Worm (Caenorhabditis elegans) whole organism, L2 larva: ENCODE results near the gene srd-70.
A peak's percentile ranks its signal among the peaks of the same experiment; 100 is the strongest.

ENCODE experiments used
- C34F6.9 ChIP-seq: fragments of 150-350 bp; optimal IDR thresholded peaks from 2 replicates; lab custom pipeline; 2014; ENCODE audit warnings: missing biosample characterization, missing genetic modification characterization
- F13H6.1 ChIP-seq: sonication (generic microtip); optimal IDR thresholded peaks from 2 replicates; lab custom pipeline; 2016; ENCODE audit warnings: missing genetic modification characterization, missing compliant biosample characterization
- Y55F3AM.14 ChIP-seq: fragments of 200-800 bp; sonication (Bioruptor generic); optimal IDR thresholded peaks from 2 replicates; lab custom pipeline; 2018; ENCODE audit warnings: mild to moderate bottlenecking, missing genetic modification characterization, missing compliant biosample characterization
- alr-1 ChIP-seq: fragments of 150-350 bp; optimal IDR thresholded peaks from 2 replicates; lab custom pipeline; 2014; ENCODE audit warnings: missing biosample characterization, missing genetic modification characterization
- aly-2 ChIP-seq: fragments of 150-350 bp; optimal IDR thresholded peaks from 2 replicates; lab custom pipeline; 2014; ENCODE audit warnings: missing biosample characterization, missing genetic modification characterization
- ceh-16 ChIP-seq: fragments of 150-350 bp; optimal IDR thresholded peaks from 2 replicates; lab custom pipeline; 2014; ENCODE audit warnings: missing biosample characterization, missing genetic modification characterization
- crh-2 ChIP-seq: sonication (generic microtip); optimal IDR thresholded peaks from 2 replicates; lab custom pipeline; 2017; ENCODE audit warnings: missing biosample characterization, missing genetic modification characterization
- dmd-4 ChIP-seq: sonication (generic microtip); optimal IDR thresholded peaks from 2 replicates; lab custom pipeline; 2017; ENCODE audit warnings: missing biosample characterization, missing genetic modification characterization
- elt-1 ChIP-seq: fragments of 150-350 bp; optimal IDR thresholded peaks from 2 replicates; lab custom pipeline; 2014; ENCODE audit warnings: missing biosample characterization, missing genetic modification characterization
- elt-3 ChIP-seq: sonication (generic microtip); optimal IDR thresholded peaks from 2 replicates; lab custom pipeline; 2017; ENCODE audit warnings: missing biosample characterization, missing genetic modification characterization
- fos-1 ChIP-seq: fragments of 150-350 bp; optimal IDR thresholded peaks from 2 replicates; lab custom pipeline; 2014; ENCODE audit warnings: missing biosample characterization, missing genetic modification characterization
- gmeb-1 ChIP-seq: fragments of 150-350 bp; optimal IDR thresholded peaks from 2 replicates; lab custom pipeline; 2014; ENCODE audit warnings: missing biosample characterization, missing genetic modification characterization
- lin-13 ChIP-seq: fragments of 150-350 bp; optimal IDR thresholded peaks from 2 replicates; lab custom pipeline; 2014; ENCODE audit warnings: missing biosample characterization, missing genetic modification reagents, missing genetic modification characterization
- lsy-2 ChIP-seq, 2 experiments: fragments of 150-350 bp in 1 of 2; sonication (generic microtip) in 1 of 2; optimal IDR thresholded peaks; 2 replicates each; lab custom pipeline; 2014 to 2017; ENCODE audit warnings: missing biosample characterization in 2 of 2, missing genetic modification characterization in 2 of 2
- mbf-1 ChIP-seq: sonication (generic microtip); optimal IDR thresholded peaks from 2 replicates; lab custom pipeline; 2017; ENCODE audit warnings: missing biosample characterization, missing genetic modification characterization
- mdl-1 ChIP-seq, 2 experiments: fragments of 150-350 bp in 1 of 2; sonication (generic microtip) in 1 of 2; optimal IDR thresholded peaks; 2 replicates each; lab custom pipeline; 2017; ENCODE audit warnings: missing biosample characterization in 2 of 2, missing genetic modification characterization in 2 of 2
- nhr-11 ChIP-seq: fragments of 150-350 bp; optimal IDR thresholded peaks from 2 replicates; lab custom pipeline; 2014; ENCODE audit warnings: missing biosample characterization, missing genetic modification characterization
- nhr-129 ChIP-seq: fragments of 150-350 bp; optimal IDR thresholded peaks from 2 replicates; lab custom pipeline; 2014; ENCODE audit warnings: missing biosample characterization, missing genetic modification characterization
- nhr-21 ChIP-seq: fragments of 150-350 bp; optimal IDR thresholded peaks from 2 replicates; lab custom pipeline; 2014; ENCODE audit warnings: missing biosample characterization, missing genetic modification characterization
- nhr-237 ChIP-seq: fragments of 150-350 bp; optimal IDR thresholded peaks from 2 replicates; lab custom pipeline; 2014; ENCODE audit warnings: missing biosample characterization, missing genetic modification characterization
- nhr-25 ChIP-seq: fragments of 150-350 bp; sonication (generic microtip); optimal IDR thresholded peaks from 3 replicates; lab custom pipeline; 2014; ENCODE audit warnings: missing biosample characterization, missing genetic modification characterization
- nhr-6 ChIP-seq: fragments of 150-350 bp; optimal IDR thresholded peaks from 2 replicates; lab custom pipeline; 2014; ENCODE audit warnings: missing biosample characterization, missing genetic modification characterization
- nhr-77 ChIP-seq: fragments of 150-350 bp; optimal IDR thresholded peaks from 2 replicates; lab custom pipeline; 2014; ENCODE audit warnings: missing biosample characterization, missing genetic modification characterization
- sem-4 ChIP-seq: fragments of 150-350 bp; optimal IDR thresholded peaks from 2 replicates; lab custom pipeline; 2014; ENCODE audit warnings: missing biosample characterization, missing genetic modification reagents, missing genetic modification characterization
- skn-1 ChIP-seq: sonication (generic microtip); optimal IDR thresholded peaks from 2 replicates; lab custom pipeline; 2017; ENCODE audit warnings: missing biosample characterization, missing genetic modification characterization
- sma-3 ChIP-seq: sonication (generic microtip); optimal IDR thresholded peaks from 2 replicates; lab custom pipeline; 2016; ENCODE audit warnings: missing genetic modification reagents, missing genetic modification characterization, missing compliant biosample characterization
- sma-9 ChIP-seq, 2 experiments: fragments of 150-350 bp in 1 of 2; sonication (generic microtip) in 1 of 2; optimal IDR thresholded peaks; 2 replicates each; lab custom pipeline; 2014 to 2016; ENCODE audit warnings: missing genetic modification characterization in 2 of 2, mild to moderate bottlenecking in 1 of 2, missing biosample characterization in 1 of 2, missing compliant biosample characterization in 1 of 2, missing genetic modification reagents in 1 of 2, moderate library complexity in 1 of 2
- snpc-4 ChIP-seq: fragments of 150-350 bp; optimal IDR thresholded peaks from 2 replicates; lab custom pipeline; 2014; ENCODE audit warnings: missing biosample characterization, missing genetic modification characterization
- unc-39 ChIP-seq: fragments of 150-350 bp; optimal IDR thresholded peaks from 2 replicates; lab custom pipeline; 2014; ENCODE audit warnings: missing biosample characterization, missing genetic modification characterization
- unc-55 ChIP-seq: fragments of 150-350 bp; sonication (generic microtip); optimal IDR thresholded peaks from 3 replicates; lab custom pipeline; 2014; ENCODE audit warnings: missing biosample characterization, missing genetic modification reagents, missing genetic modification characterization
- ztf-1 ChIP-seq: fragments of 200-800 bp; sonication (Bioruptor generic); conservative IDR thresholded peaks from 2 replicates; pipeline ENCODE4 v1.3.6; 2022; ENCODE audit warnings: missing genetic modification characterization, missing compliant biosample characterization
- ztf-11 ChIP-seq: sonication (generic microtip); optimal IDR thresholded peaks from 2 replicates; lab custom pipeline; 2017; ENCODE audit warnings: missing biosample characterization, missing genetic modification characterization
- ztf-4 ChIP-seq: fragments of 150-350 bp; optimal IDR thresholded peaks from 2 replicates; lab custom pipeline; 2014; ENCODE audit warnings: missing biosample characterization, missing genetic modification characterization

The srd-70 gene

ce11 chrV:20493271-20494231 lies 39.6 kb downstream of the srd-70 start, which contains the start of gene B0250.5:
TSS of gene B0250.5 (plus strand) at chrV:20493924.
- peak; percentile 13 for TF ChIP-seq lin-13
- peak; percentile 65 for TF ChIP-seq C34F6.9
- peak; percentile 10 for TF ChIP-seq F13H6.1
- peak; percentile 20 for TF ChIP-seq gmeb-1 (tag; lab: Kevin White, UChicago)
- TF ChIP-seq lsy-2 (tag; optimal IDR thresholded peaks at IDR 0.05; lab: Kevin White, UChicago), result peak; percentile 56 to 66
- TF ChIP-seq dmd-4 (tag; lab: Kevin White, UChicago), result no peak
- peak; percentile 37 for TF ChIP-seq sma-3 (GFP tag; lab: Kevin White, UChicago)
- peak; percentile 69 for TF ChIP-seq crh-2
- peak; percentile 70 for TF ChIP-seq unc-55 (GFP tag; lab: Kevin White, UChicago)
- no peak for TF ChIP-seq ceh-16 (tag; lab: Kevin White, UChicago)
- peak; percentile 21 for TF ChIP-seq nhr-25

- TF ChIP-seq sem-4 (tag; lab: Kevin White, UChicago), result no peak
- no peak for TF ChIP-seq aly-2
- peak; percentile 26 for TF ChIP-seq crh-2
- peak; percentile 31 for TF ChIP-seq fos-1 (tag; lab: Kevin White, UChicago)
- no peak for TF ChIP-seq lsy-2 (tag; optimal IDR thresholded peaks at IDR 0.05; lab: Kevin White, UChicago)
- TF ChIP-seq mbf-1 (tag; lab: Kevin White, UChicago), result no peak
These were observed 43.6 kb downstream of the srd-70 start for ce11 chrV:20497537-20497936.

ce11 chrV:20498980-20499379 lies 45.1 kb downstream of the srd-70 start, which contains the start of gene dct-16:
TSS of gene dct-16 (minus strand) at chrV:20499057.
- TF ChIP-seq F13H6.1 (peak; percentile 5), snpc-4 (tag; lab: Kevin White, UChicago) (no peak), sma-9 (GFP tag; optimal IDR thresholded peaks at IDR 0.05; lab: Kevin White, UChicago) (peak; percentile 68), sma-9 (tag; optimal IDR thresholded peaks at IDR 0.05; lab: Kevin White, UChicago) (no peak), gmeb-1 (tag; lab: Kevin White, UChicago) (peak; percentile 15), fos-1 (tag; lab: Kevin White, UChicago) (peak; percentile 58), ztf-1 (no peak), elt-3 (tag; lab: Kevin White, UChicago) (no peak), crh-2 (peak; percentile 74), elt-1 (tag; lab: Kevin White, UChicago) (no peak), mdl-1 (tag; optimal IDR thresholded peaks at IDR 0.05; lab: Kevin White, UChicago) (peak in 1 of 2 experiments; percentile 29), nhr-237 (tag; lab: Kevin White, UChicago) (no peak)

- TF ChIP-seq sma-3 (GFP tag; lab: Kevin White, UChicago) (no peak), ztf-4 (tag; lab: Kevin White, UChicago) (no peak), sma-9 (GFP tag; optimal IDR thresholded peaks at IDR 0.05; lab: Kevin White, UChicago) (no peak), sma-9 (tag; optimal IDR thresholded peaks at IDR 0.05; lab: Kevin White, UChicago) (no peak), unc-39 (tag; lab: Kevin White, UChicago) (no peak), skn-1 (no peak), nhr-129 (tag; lab: Kevin White, UChicago) (no peak), fos-1 (tag; lab: Kevin White, UChicago) (peak; percentile 34), unc-55 (GFP tag; lab: Kevin White, UChicago) (no peak), F13H6.1 (no peak)
- TF ChIP-seq, all 48 proteins: peak for 1
These were observed 45.7 kb downstream of the srd-70 start for ce11 chrV:20499642-20500041.

- no peak for TF ChIP-seq ztf-11 (tag; lab: Kevin White, UChicago)
- TF ChIP-seq nhr-11 (tag; lab: Kevin White, UChicago), result no peak
- no peak for TF ChIP-seq nhr-77
- no peak for TF ChIP-seq nhr-6
- no peak for TF ChIP-seq Y55F3AM.14 (GFP tag; lab: Kevin White, UChicago)
- no peak for TF ChIP-seq gmeb-1 (tag; lab: Kevin White, UChicago)
- no peak for TF ChIP-seq alr-1 (tag; lab: Kevin White, UChicago)
- TF ChIP-seq nhr-21 (tag; lab: Kevin White, UChicago), result no peak
- no peak for TF ChIP-seq ztf-1
- TF ChIP-seq dmd-4 (tag; lab: Kevin White, UChicago), result no peak
These were observed 46.5 kb downstream of the srd-70 start, which contains the start of gene dct-14 for ce11 chrV:20500405-20500804. TSS of gene dct-14 (minus strand) at chrV:20500505.
